Worm (Caenorhabditis elegans) whole organism, L1 larva: ENCODE measurements around the gene F20G2.6.

ENCODE experiments used
- F16B12.6 ChIP-seq: fragments of 150-350 bp; optimal IDR thresholded peaks from 2 replicates; lab custom pipeline; 2014; ENCODE audit warnings: missing biosample characterization, missing genetic modification characterization
- aha-1 ChIP-seq: fragments of 150-350 bp; optimal IDR thresholded peaks from 2 replicates; lab custom pipeline; 2014; ENCODE audit warnings: missing biosample characterization, missing genetic modification characterization
- alr-1 ChIP-seq: fragments of 200-800 bp; sonication (Bioruptor generic); optimal IDR thresholded peaks from 2 replicates; lab custom pipeline; 2018; ENCODE audit warnings: borderline replicate concordance, mild to moderate bottlenecking, missing genetic modification characterization, missing compliant biosample characterization
- blmp-1 ChIP-seq: fragments of 150-350 bp; optimal IDR thresholded peaks from 2 replicates; lab custom pipeline; 2014; ENCODE audit warnings: missing biosample characterization, missing genetic modification characterization
- dpl-1 ChIP-seq, 3 experiments: fragments of 150-350 bp in 2 of 3; sonication (generic microtip) in 1 of 3; optimal IDR thresholded peaks; 2 replicates each; lab custom pipeline; 2014 to 2017; ENCODE audit warnings: missing biosample characterization in 3 of 3, missing genetic modification characterization in 3 of 3, missing genetic modification reagents in 3 of 3
- dsc-1 ChIP-seq: sonication (generic microtip); optimal IDR thresholded peaks from 2 replicates; lab custom pipeline; 2016; ENCODE audit warnings: mild to moderate bottlenecking, missing genetic modification characterization, missing compliant biosample characterization
- efl-1 ChIP-seq, 4 experiments: fragments of 150-350 bp; optimal IDR thresholded peaks in 3 of 4; peaks in 1 of 4; 1 replicate in 1 of 4; 2 replicates in 3 of 4; lab custom pipeline; 2014; ENCODE audit warnings: missing biosample characterization in 2 of 4, missing genetic modification characterization in 2 of 4, missing genetic modification reagents in 2 of 4
- efl-3 ChIP-seq: fragments of 200-800 bp; sonication (Bioruptor generic); optimal IDR thresholded peaks from 2 replicates; lab custom pipeline; 2018; ENCODE audit warnings: mild to moderate bottlenecking, missing genetic modification characterization, missing compliant biosample characterization
- egl-27 ChIP-seq, 2 experiments: fragments of 150-350 bp in 1 of 2; sonication (generic microtip); optimal IDR thresholded peaks; 3 replicates each; lab custom pipeline; 2017 to 2018; ENCODE audit warnings: missing biosample characterization in 2 of 2, missing genetic modification characterization in 2 of 2, missing genetic modification reagents in 2 of 2
- elt-2 ChIP-seq: sonication (generic microtip); optimal IDR thresholded peaks from 2 replicates; lab custom pipeline; 2016; ENCODE audit warnings: missing genetic modification characterization, mild to moderate bottlenecking, inconsistent platforms, missing compliant biosample characterization, missing genetic modification reagents
- fkh-4 ChIP-seq: sonication (generic microtip); optimal IDR thresholded peaks from 2 replicates; lab custom pipeline; 2016; ENCODE audit warnings: missing compliant biosample characterization, missing genetic modification characterization, borderline replicate concordance
- hlh-17 ChIP-seq: fragments of 200-800 bp; sonication (Bioruptor generic); optimal IDR thresholded peaks from 2 replicates; lab custom pipeline; 2018; ENCODE audit warnings: missing genetic modification characterization, mild to moderate bottlenecking, missing compliant biosample characterization, moderate library complexity, borderline replicate concordance
- hlh-4 ChIP-seq: sonication (generic microtip); optimal IDR thresholded peaks from 2 replicates; lab custom pipeline; 2016; ENCODE audit warnings: mild to moderate bottlenecking, missing genetic modification characterization, missing compliant biosample characterization
- hpl-2 ChIP-seq: fragments of 150-350 bp; optimal IDR thresholded peaks from 2 replicates; lab custom pipeline; 2014; ENCODE audit warnings: missing biosample characterization, missing genetic modification reagents, missing genetic modification characterization
- lin-35 ChIP-seq, 2 experiments: fragments of 150-350 bp; optimal IDR thresholded peaks; 2 replicates each; lab custom pipeline; 2014; ENCODE audit warnings: missing biosample characterization in 2 of 2, missing genetic modification characterization in 2 of 2, missing genetic modification reagents in 2 of 2
- mef-2 ChIP-seq: fragments of 150-350 bp; optimal IDR thresholded peaks from 2 replicates; lab custom pipeline; 2014; ENCODE audit warnings: missing biosample characterization, missing genetic modification characterization
- nhr-20 ChIP-seq: sonication (generic microtip); optimal IDR thresholded peaks from 2 replicates; lab custom pipeline; 2016; ENCODE audit warnings: mild to moderate bottlenecking, missing genetic modification characterization, missing compliant biosample characterization
- nhr-237 ChIP-seq: fragments of 150-350 bp; optimal IDR thresholded peaks from 2 replicates; lab custom pipeline; 2014; ENCODE audit warnings: missing biosample characterization, missing genetic modification characterization
- nhr-28 ChIP-seq: fragments of 150-350 bp; optimal IDR thresholded peaks from 2 replicates; lab custom pipeline; 2014; ENCODE audit warnings: missing biosample characterization, missing genetic modification characterization
- nhr-71 ChIP-seq: sonication (generic microtip); optimal IDR thresholded peaks from 2 replicates; lab custom pipeline; 2016; ENCODE audit warnings: mild to moderate bottlenecking, missing genetic modification characterization, moderate library complexity, missing compliant biosample characterization
- nhr-84 ChIP-seq: sonication (generic microtip); optimal IDR thresholded peaks from 2 replicates; lab custom pipeline; 2017; ENCODE audit warnings: missing biosample characterization, missing genetic modification characterization
- nhr-85 ChIP-seq: sonication (generic microtip); peaks from one replicate; lab custom pipeline; 2016; ENCODE audit warnings: missing genetic modification characterization, inconsistent platforms, missing compliant biosample characterization
- rnt-1 ChIP-seq: sonication (generic microtip); optimal IDR thresholded peaks from 2 replicates; lab custom pipeline; 2016; ENCODE audit warnings: mild to moderate bottlenecking, missing genetic modification characterization, moderate library complexity, missing compliant biosample characterization
- snu-23 ChIP-seq: sonication (generic microtip); optimal IDR thresholded peaks from 2 replicates; lab custom pipeline; 2016; ENCODE audit warnings: missing genetic modification characterization, missing compliant biosample characterization
- sox-4 ChIP-seq: sonication (generic microtip); optimal IDR thresholded peaks from 2 replicates; lab custom pipeline; 2016; ENCODE audit warnings: missing genetic modification characterization, missing compliant biosample characterization
- sup-37 ChIP-seq: fragments of 200-800 bp; sonication (Bioruptor generic); optimal IDR thresholded peaks from 2 replicates; lab custom pipeline; 2018; ENCODE audit warnings: mild to moderate bottlenecking, missing genetic modification characterization, missing compliant biosample characterization
- swsn-7 ChIP-seq: sonication (generic microtip); optimal IDR thresholded peaks from 2 replicates; lab custom pipeline; 2016; ENCODE audit warnings: missing genetic modification characterization, missing compliant biosample characterization
- unc-30 ChIP-seq: sonication (generic microtip); optimal IDR thresholded peaks from 2 replicates; lab custom pipeline; 2017; ENCODE audit warnings: missing biosample characterization, missing genetic modification characterization
- unc-62 ChIP-seq: fragments of 150-350 bp; optimal IDR thresholded peaks from 2 replicates; lab custom pipeline; 2014; ENCODE audit warnings: missing biosample characterization, missing genetic modification reagents, missing genetic modification characterization
- vab-15 ChIP-seq: sonication (generic microtip); optimal IDR thresholded peaks from 2 replicates; lab custom pipeline; 2017; ENCODE audit warnings: missing genotype, mild to moderate bottlenecking, missing genetic modification characterization, missing compliant biosample characterization
- xbp-1 ChIP-seq: sonication (generic microtip); optimal IDR thresholded peaks from 2 replicates; lab custom pipeline; 2016; ENCODE audit warnings: missing genetic modification characterization, missing compliant biosample characterization
- ztf-4 ChIP-seq: fragments of 150-350 bp; optimal IDR thresholded peaks from 2 replicates; lab custom pipeline; 2014; ENCODE audit warnings: missing biosample characterization, missing genetic modification characterization

Gene F20G2.6

ce11 chrV:13771209-13771608, 8.3 kb downstream of the F20G2.6 start, which contains the start of gene F20G2.5:
F20G2.5 (plus strand) TSS chrV:13771509.
- TF ChIP-seq xbp-1 (tag; lab: Kevin White, UChicago) (no peak), lin-35 (GFP tag; optimal IDR thresholded peaks at IDR 0.05; lab: Kevin White, UChicago) (no peak), hlh-17 (no peak), elt-2 (peak; percentile 22)

ce11 chrV:13775529-13775928, 12.7 kb downstream of the F20G2.6 start, which contains the start of gene F53C11.1:
F53C11.1 (plus strand) TSS chrV:13775796.
- TF ChIP-seq unc-62 (GFP tag; lab: Kevin White, UChicago): no peak
- TF ChIP-seq egl-27 (tag; optimal IDR thresholded peaks at IDR 0.05; lab: Kevin White, UChicago): no peak
- peak; percentile 18 for TF ChIP-seq elt-2
- no peak for TF ChIP-seq unc-30 (tag; lab: Kevin White, UChicago)
- TF ChIP-seq F16B12.6 (tag; lab: Kevin White, UChicago): no peak
- no peak for TF ChIP-seq dpl-1 (GFP tag; optimal IDR thresholded peaks at IDR 0.05; lab: Kevin White, UChicago)
- no peak for TF ChIP-seq sox-4 (tag; lab: Kevin White, UChicago)
- TF ChIP-seq nhr-28 (tag; lab: Kevin White, UChicago): no peak

- no peak for TF ChIP-seq elt-2
- no peak for TF ChIP-seq swsn-7 (tag; lab: Kevin White, UChicago)
- peak; percentile 25 for TF ChIP-seq rnt-1 (tag; lab: Kevin White, UChicago)
- TF ChIP-seq ztf-4: no peak
- peak; percentile 32 for TF ChIP-seq blmp-1
Measured at ce11 chrV:13777857-13778256, 15.0 kb downstream of the F20G2.6 start, which contains the start of gene F53C11.9. F53C11.9 (plus strand) TSS chrV:13778015.

- TF ChIP-seq vab-15 (tag; lab: Kevin White, UChicago): no peak
- no peak for TF ChIP-seq dsc-1 (tag; lab: Kevin White, UChicago)
- TF ChIP-seq efl-3 (GFP tag; lab: Kevin White, UChicago): no peak
- TF ChIP-seq efl-1 (optimal IDR thresholded peaks at IDR 0.05; lab: Kevin White, UChicago): no peak
- peak in 1 of 2 experiments; percentile 84 for TF ChIP-seq efl-1 (GFP tag; optimal IDR thresholded peaks at IDR 0.05 in 1 of 2; lab: Kevin White, UChicago)
- TF ChIP-seq nhr-84 (tag; lab: Kevin White, UChicago): no peak
- TF ChIP-seq unc-62 (GFP tag; lab: Kevin White, UChicago): no peak
- no peak for TF ChIP-seq nhr-20 (tag; lab: Kevin White, UChicago)
- no peak for TF ChIP-seq mef-2 (tag; lab: Kevin White, UChicago)
Measured at ce11 chrV:13780902-13781301, 18.0 kb downstream of the F20G2.6 start.

- TF ChIP-seq nhr-20 (tag; lab: Kevin White, UChicago) (peak; percentile 75), alr-1 (no peak), fkh-4 (no peak), rnt-1 (tag; lab: Kevin White, UChicago) (peak; percentile 11), nhr-71 (tag; lab: Kevin White, UChicago) (peak; percentile 40), lin-35 (GFP tag; optimal IDR thresholded peaks at IDR 0.05; lab: Kevin White, UChicago) (peak in 1 of 2 experiments; percentile 49), aha-1 (tag; lab: Kevin White, UChicago) (no peak), sup-37 (GFP tag; lab: Kevin White, UChicago) (no peak), snu-23 (peak; percentile 10), nhr-237 (no peak)
Measured at ce11 chrV:13782190-13782589, 19.3 kb downstream of the F20G2.6 start, which contains the start of gene decr-1.1. decr-1.1 (plus strand) TSS chrV:13782399.

ce11 chrV:13785767-13786166, 22.9 kb downstream of the F20G2.6 start:
- TF ChIP-seq hlh-4 (tag; lab: Kevin White, UChicago) (no peak), hpl-2 (no peak), nhr-85 (tag; lab: Kevin White, UChicago) (peak; percentile 53), ztf-4 (no peak)
- TF ChIP-seq, all 84 proteins: peak for 1
